Fruit fly (Drosophila melanogaster): Measurements from ENCODE around the gene Taf6.

dm6 chr3L:19585979-19586378 lies 12.9 kb upstream of the Taf6 start, which contains the start of the genes CG9231 and CG9330:
- TF ChIP-seq h (optimal IDR thresholded peaks at IDR 0.05) = no peak
- no peak for TF ChIP-seq ttk (optimal IDR thresholded peaks at IDR 0.05)
- TF ChIP-seq Myc (optimal IDR thresholded peaks at IDR 0.05) = no peak
